Fruit fly (Drosophila melanogaster) whole organism, pupa: ENCODE results near the gene Hecw.

ENCODE experiments used
- CG10348 ChIP-seq: fragments of 200-800 bp; sonication (Bioruptor generic); IDR thresholded peaks from 2 replicates; pipeline ENCODE4 v1.3.6; 2022; ENCODE audit warnings: missing biosample characterization, missing genetic modification characterization
- CG12605 ChIP-seq: fragments of 200-800 bp; sonication (Bioruptor generic); IDR thresholded peaks from 2 replicates; pipeline ENCODE4 v1.3.6; 2022; ENCODE audit warnings: missing biosample characterization, missing genetic modification characterization
- CG13204 ChIP-seq: fragments of 200-800 bp; sonication (Bioruptor generic); optimal IDR thresholded peaks from 2 replicates; lab custom pipeline; 2018; ENCODE audit warnings: missing biosample characterization, mild to moderate bottlenecking, missing genetic modification characterization, moderate library complexity
- CG14655 ChIP-seq: fragments of 200-800 bp; sonication (Bioruptor generic); optimal IDR thresholded peaks from 3 replicates; lab custom pipeline; 2017; ENCODE audit warnings: mild to moderate bottlenecking, missing biosample characterization, missing genetic modification reagents, missing genetic modification characterization
- CG15710 ChIP-seq: fragments of 200-800 bp; sonication (Bioruptor generic); optimal IDR thresholded peaks from 2 replicates; lab custom pipeline; 2018; ENCODE audit warnings: missing biosample characterization, mild to moderate bottlenecking, missing genetic modification characterization, moderate library complexity
- CG17806 ChIP-seq: fragments of 200-800 bp; sonication (Bioruptor generic); optimal IDR thresholded peaks from 2 replicates; lab custom pipeline; 2018; ENCODE audit warnings: missing biosample characterization, mild to moderate bottlenecking, missing genetic modification characterization, moderate library complexity
- CG32121 ChIP-seq: fragments of 200-800 bp; sonication (Bioruptor generic); IDR thresholded peaks from 2 replicates; pipeline ENCODE4 v1.3.6; 2022; ENCODE audit warnings: missing biosample characterization, missing genetic modification characterization
- CG34367 ChIP-seq: fragments of 200-800 bp; sonication (Bioruptor generic); optimal IDR thresholded peaks from 2 replicates; lab custom pipeline; 2018; ENCODE audit warnings: missing biosample characterization, mild to moderate bottlenecking, missing genetic modification characterization
- CG4496 ChIP-seq: fragments of 200-800 bp; sonication (Bioruptor generic); IDR thresholded peaks from 3 replicates; pipeline ENCODE4 v1.3.6; 2022; ENCODE audit warnings: missing biosample characterization, missing genetic modification characterization
- CG8159 ChIP-seq: fragments of 200-800 bp; sonication (Bioruptor generic); optimal IDR thresholded peaks from 3 replicates; lab custom pipeline; 2018; ENCODE audit warnings: missing biosample characterization, mild to moderate bottlenecking, missing genetic modification characterization, moderate library complexity
- CG8301 ChIP-seq: fragments of 200-800 bp; sonication (Bioruptor generic); optimal IDR thresholded peaks from 2 replicates; lab custom pipeline; 2018; ENCODE audit warnings: missing biosample characterization, mild to moderate bottlenecking, missing genetic modification characterization
- CG9948 ChIP-seq: fragments of 200-800 bp; sonication (Bioruptor generic); optimal IDR thresholded peaks from 2 replicates; lab custom pipeline; 2018; ENCODE audit warnings: missing biosample characterization, mild to moderate bottlenecking, missing genetic modification characterization, moderate library complexity
- D1 ChIP-seq: fragments of 200-800 bp; sonication (Bioruptor generic); optimal IDR thresholded peaks from 2 replicates; lab custom pipeline; 2018; ENCODE audit warnings: missing biosample characterization, mild to moderate bottlenecking, missing genetic modification characterization, moderate library complexity
- EcR ChIP-seq: fragments of 200-800 bp; sonication (Bioruptor generic); optimal IDR thresholded peaks from 3 replicates; lab custom pipeline; 2019; ENCODE audit warnings: missing biosample characterization, missing genetic modification characterization, mild to moderate bottlenecking, moderate library complexity, missing genetic modification reagents
- Ets98B ChIP-seq: fragments of 200-800 bp; sonication (Bioruptor generic); IDR thresholded peaks from 2 replicates; pipeline ENCODE4 v1.3.6; 2022; ENCODE audit warnings: missing biosample characterization, missing genetic modification characterization
- Pif1A ChIP-seq: fragments of 200-800 bp; sonication (Bioruptor generic); optimal IDR thresholded peaks from 3 replicates; lab custom pipeline; 2016; ENCODE audit warnings: missing biosample characterization, missing genetic modification characterization
- Pif1B ChIP-seq: fragments of 200-800 bp; sonication (Bioruptor generic); optimal IDR thresholded peaks from 3 replicates; lab custom pipeline; 2016; ENCODE audit warnings: missing biosample characterization, missing genetic modification characterization
- Snoo ChIP-seq: fragments of 200-800 bp; sonication (Bioruptor generic); optimal IDR thresholded peaks from 3 replicates; lab custom pipeline; 2017; ENCODE audit warnings: missing biosample characterization, mild to moderate bottlenecking, missing genetic modification characterization, inconsistent platforms
- fd96Ca ChIP-seq: fragments of 200-800 bp; sonication (Bioruptor generic); IDR thresholded peaks from 3 replicates; pipeline ENCODE4 v1.3.6; 2022; ENCODE audit warnings: missing biosample characterization, missing genetic modification characterization
- gl ChIP-seq: fragments of 200-800 bp; sonication (Bioruptor generic); optimal IDR thresholded peaks from 2 replicates; lab custom pipeline; 2018; ENCODE audit warnings: missing biosample characterization, mild to moderate bottlenecking, missing genetic modification characterization
- rn ChIP-seq: fragments of 200-800 bp; sonication (Bioruptor generic); IDR thresholded peaks from 2 replicates; pipeline ENCODE4 v1.3.6; 2022; ENCODE audit warnings: missing biosample characterization, missing genetic modification characterization

Hecw gene

dm6 chrX:9585359-9586002 is 23.3 kb upstream of the Hecw start, which contains the start of gene Hex-A:
Gene Hex-A (plus strand): TSS chrX:9585675.
- TF ChIP-seq gl (peak; percentile 93), CG9948 (tag; lab: Kevin White, UChicago) (peak; percentile 98), fd96Ca (GFP tag; lab: Robert Waterston, UW) (peak; percentile 86), CG8301 (tag; lab: Kevin White, UChicago) (peak; percentile 98), Pif1A (GFP tag; lab: Kevin White, UChicago) (peak; percentile 96), CG13204 (GFP tag; lab: Kevin White, UChicago) (peak; percentile 93), CG32121 (GFP tag; lab: Robert Waterston, UW) (peak; percentile 89), CG4496 (GFP tag; lab: Robert Waterston, UW) (peak; percentile 90), D1 (tag; lab: Kevin White, UChicago) (peak; percentile 99), CG10348 (GFP tag; lab: Robert Waterston, UW) (peak; percentile 77), CG34367 (tag; lab: Kevin White, UChicago) (peak; percentile 98), CG8159 (peak; percentile 98), Snoo (tag; lab: Kevin White, UChicago) (peak; percentile 98), CG17806 (tag; lab: Kevin White, UChicago) (peak; percentile 96), rn (GFP tag; lab: Robert Waterston, UW) (peak; percentile 72), CG12605 (GFP tag; lab: Robert Waterston, UW) (peak; percentile 78), CG14655 (GFP tag; lab: Kevin White, UChicago) (peak; percentile 98), EcR (peak; percentile 95), Pif1B (peak; percentile 85), CG15710 (tag; lab: Kevin White, UChicago) (peak; percentile 99), Ets98B (GFP tag; lab: Robert Waterston, UW) (peak; percentile 81)

- TF ChIP-seq CG12605 (GFP tag; lab: Robert Waterston, UW) = peak; percentile 75
- TF ChIP-seq Snoo (tag; lab: Kevin White, UChicago) = no peak
- TF ChIP-seq gl = no peak
- TF ChIP-seq Ets98B (GFP tag; lab: Robert Waterston, UW) = peak; percentile 89
- TF ChIP-seq CG9948 (tag; lab: Kevin White, UChicago) = no peak
- TF ChIP-seq D1 (tag; lab: Kevin White, UChicago) = no peak
- TF ChIP-seq CG13204 (GFP tag; lab: Kevin White, UChicago) = no peak
- no peak for TF ChIP-seq rn (GFP tag; lab: Robert Waterston, UW)
- TF ChIP-seq CG4496 (GFP tag; lab: Robert Waterston, UW) = peak; percentile 78
- TF ChIP-seq CG8301 (tag; lab: Kevin White, UChicago) = peak; percentile 36
- no peak for TF ChIP-seq Pif1A (GFP tag; lab: Kevin White, UChicago)
- TF ChIP-seq CG8159 = no peak
- peak; percentile 32 for TF ChIP-seq CG14655 (GFP tag; lab: Kevin White, UChicago)
- TF ChIP-seq CG32121 (GFP tag; lab: Robert Waterston, UW) = peak; percentile 92
- peak; percentile 12 for TF ChIP-seq Pif1B
- peak; percentile 80 for TF ChIP-seq fd96Ca (GFP tag; lab: Robert Waterston, UW)
- no peak for TF ChIP-seq EcR
- no peak for TF ChIP-seq CG34367 (tag; lab: Kevin White, UChicago)
- TF ChIP-seq CG15710 (tag; lab: Kevin White, UChicago) = no peak
Observed at dm6 chrX:9586038-9586437, 22.7 kb upstream of the Hecw start.

- TF ChIP-seq CG32121 (GFP tag; lab: Robert Waterston, UW) (no peak), CG13204 (GFP tag; lab: Kevin White, UChicago) (no peak), Pif1A (GFP tag; lab: Kevin White, UChicago) (no peak), CG9948 (tag; lab: Kevin White, UChicago) (no peak), CG12605 (GFP tag; lab: Robert Waterston, UW) (no peak), rn (GFP tag; lab: Robert Waterston, UW) (no peak), CG34367 (tag; lab: Kevin White, UChicago) (no peak), Snoo (tag; lab: Kevin White, UChicago) (no peak), CG14655 (GFP tag; lab: Kevin White, UChicago) (no peak), CG15710 (tag; lab: Kevin White, UChicago) (no peak), EcR (no peak), gl (no peak), CG17806 (tag; lab: Kevin White, UChicago) (no peak)
Observed at dm6 chrX:9586627-9587026, 22.1 kb upstream of the Hecw start.

dm6 chrX:9587881-9588280 is 20.9 kb upstream of the Hecw start:
- no peak for TF ChIP-seq Ets98B (GFP tag; lab: Robert Waterston, UW)
- TF ChIP-seq, all 21 proteins: peak for 0

DNA sequence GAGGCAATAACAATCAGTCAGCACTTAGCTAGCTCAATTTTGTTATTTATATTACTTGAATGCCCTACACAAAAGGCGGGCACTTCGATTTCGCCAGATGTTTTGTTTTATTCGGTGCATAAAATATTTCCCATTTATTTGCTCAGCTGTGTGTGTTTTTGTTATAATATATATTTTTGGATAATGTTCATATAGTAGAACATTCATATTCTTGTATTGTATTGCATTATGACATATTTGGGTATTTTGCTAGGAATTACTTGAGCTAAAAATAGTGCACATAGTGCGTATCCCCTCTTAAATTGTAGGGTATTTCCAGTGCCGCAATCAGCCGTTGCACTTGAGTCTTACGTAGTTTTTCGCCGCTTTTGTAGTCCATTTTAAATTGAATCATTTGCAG is 18.8 kb upstream of the Hecw start:
- TF ChIP-seq Pif1A (GFP tag; lab: Kevin White, UChicago) = peak; percentile 53
- no peak; the same call in 2 of the 3 replicates for TF ChIP-seq CG4496 (GFP tag; lab: Robert Waterston, UW)
- TF ChIP-seq Pif1B = peak; percentile 31
- TF ChIP-seq CG8301 (tag; lab: Kevin White, UChicago) = peak; percentile 42
- no peak for TF ChIP-seq rn (GFP tag; lab: Robert Waterston, UW)
- no peak for TF ChIP-seq CG13204 (GFP tag; lab: Kevin White, UChicago)
- TF ChIP-seq CG8159 = peak; percentile 37
- no peak for TF ChIP-seq gl
- TF ChIP-seq CG34367 (tag; lab: Kevin White, UChicago) = no peak
- TF ChIP-seq CG14655 (GFP tag; lab: Kevin White, UChicago) = peak; percentile 35
- TF ChIP-seq CG32121 (GFP tag; lab: Robert Waterston, UW) = peak; percentile 42; the same call in 1 of the 2 replicates
- TF ChIP-seq Ets98B (GFP tag; lab: Robert Waterston, UW) = peak; percentile 49; the same call in 1 of the 2 replicates
- no peak for TF ChIP-seq CG12605 (GFP tag; lab: Robert Waterston, UW)
- no peak for TF ChIP-seq EcR
- no peak for TF ChIP-seq CG10348 (GFP tag; lab: Robert Waterston, UW)
- no peak for TF ChIP-seq fd96Ca (GFP tag; lab: Robert Waterston, UW)
- peak; percentile 37 for TF ChIP-seq Snoo (tag; lab: Kevin White, UChicago)
- no peak for TF ChIP-seq D1 (tag; lab: Kevin White, UChicago)
- TF ChIP-seq CG17806 (tag; lab: Kevin White, UChicago) = no peak
- TF ChIP-seq CG9948 (tag; lab: Kevin White, UChicago) = peak; percentile 15
- TF ChIP-seq CG15710 (tag; lab: Kevin White, UChicago) = peak; percentile 32
